Worm (Caenorhabditis elegans) whole organism, L2 larva: ENCODE data around the gene mif-1.
A peak's percentile ranks its signal among the peaks of the same experiment; 100 is the strongest.

Source experiments
- C34F6.9 ChIP-seq: fragments of 150-350 bp; optimal IDR thresholded peaks from 2 replicates; lab custom pipeline; 2014; ENCODE audit warnings: missing biosample characterization, missing genetic modification characterization
- F13H6.1 ChIP-seq: sonication (generic microtip); optimal IDR thresholded peaks from 2 replicates; lab custom pipeline; 2016; ENCODE audit warnings: missing genetic modification characterization, missing compliant biosample characterization
- Y55F3AM.14 ChIP-seq: fragments of 200-800 bp; sonication (Bioruptor generic); optimal IDR thresholded peaks from 2 replicates; lab custom pipeline; 2018; ENCODE audit warnings: mild to moderate bottlenecking, missing genetic modification characterization, missing compliant biosample characterization
- alr-1 ChIP-seq: fragments of 150-350 bp; optimal IDR thresholded peaks from 2 replicates; lab custom pipeline; 2014; ENCODE audit warnings: missing biosample characterization, missing genetic modification characterization
- aly-2 ChIP-seq: fragments of 150-350 bp; optimal IDR thresholded peaks from 2 replicates; lab custom pipeline; 2014; ENCODE audit warnings: missing biosample characterization, missing genetic modification characterization
- ama-1 ChIP-seq: fragments of 150-350 bp; optimal IDR thresholded peaks from 2 replicates; lab custom pipeline; 2018; ENCODE audit warnings: inconsistent platforms
- blmp-1 ChIP-seq: sonication (generic microtip); optimal IDR thresholded peaks from 2 replicates; lab custom pipeline; 2017; ENCODE audit warnings: missing genetic modification characterization, mild to moderate bottlenecking, missing compliant biosample characterization, antibody characterized with exemption, moderate library complexity; ENCODE audit not compliant: insufficient read depth
- ceh-16 ChIP-seq: fragments of 150-350 bp; optimal IDR thresholded peaks from 2 replicates; lab custom pipeline; 2014; ENCODE audit warnings: missing biosample characterization, missing genetic modification characterization
- ceh-82 ChIP-seq: fragments of 150-350 bp; optimal IDR thresholded peaks from 2 replicates; lab custom pipeline; 2014; ENCODE audit warnings: missing biosample characterization, missing genetic modification characterization
- crh-2 ChIP-seq: sonication (generic microtip); optimal IDR thresholded peaks from 2 replicates; lab custom pipeline; 2017; ENCODE audit warnings: missing biosample characterization, missing genetic modification characterization
- dmd-4 ChIP-seq: sonication (generic microtip); optimal IDR thresholded peaks from 2 replicates; lab custom pipeline; 2017; ENCODE audit warnings: missing biosample characterization, missing genetic modification characterization
- egl-27 ChIP-seq: sonication (generic microtip); optimal IDR thresholded peaks from 3 replicates; lab custom pipeline; 2017; ENCODE audit warnings: missing biosample characterization, missing genetic modification reagents, missing genetic modification characterization
- elt-1 ChIP-seq: fragments of 150-350 bp; optimal IDR thresholded peaks from 2 replicates; lab custom pipeline; 2014; ENCODE audit warnings: missing biosample characterization, missing genetic modification characterization
- elt-3 ChIP-seq: sonication (generic microtip); optimal IDR thresholded peaks from 2 replicates; lab custom pipeline; 2017; ENCODE audit warnings: missing biosample characterization, missing genetic modification characterization
- fos-1 ChIP-seq: fragments of 150-350 bp; optimal IDR thresholded peaks from 2 replicates; lab custom pipeline; 2014; ENCODE audit warnings: missing biosample characterization, missing genetic modification characterization
- lin-11 ChIP-seq: fragments of 150-350 bp; sonication (generic microtip); optimal IDR thresholded peaks from 2 replicates; lab custom pipeline; 2014; ENCODE audit warnings: missing biosample characterization, missing genetic modification characterization, inconsistent platforms, mixed read lengths
- lin-13 ChIP-seq: fragments of 150-350 bp; optimal IDR thresholded peaks from 2 replicates; lab custom pipeline; 2014; ENCODE audit warnings: missing biosample characterization, missing genetic modification reagents, missing genetic modification characterization
- lsy-2 ChIP-seq, 2 experiments: fragments of 150-350 bp in 1 of 2; sonication (generic microtip) in 1 of 2; optimal IDR thresholded peaks; 2 replicates each; lab custom pipeline; 2014 to 2017; ENCODE audit warnings: missing biosample characterization in 2 of 2, missing genetic modification characterization in 2 of 2
- mab-5 ChIP-seq: fragments of 150-350 bp; optimal IDR thresholded peaks from 2 replicates; lab custom pipeline; 2014; ENCODE audit warnings: missing biosample characterization, missing genetic modification characterization
- mdl-1 ChIP-seq, 2 experiments: fragments of 150-350 bp in 1 of 2; sonication (generic microtip) in 1 of 2; optimal IDR thresholded peaks; 2 replicates each; lab custom pipeline; 2017; ENCODE audit warnings: missing biosample characterization in 2 of 2, missing genetic modification characterization in 2 of 2
- nhr-10 ChIP-seq: sonication (generic microtip); optimal IDR thresholded peaks from 2 replicates; lab custom pipeline; 2017; ENCODE audit warnings: missing biosample characterization, missing genetic modification characterization
- nhr-12 ChIP-seq: fragments of 150-350 bp; optimal IDR thresholded peaks from 2 replicates; lab custom pipeline; 2014; ENCODE audit warnings: missing biosample characterization, missing genetic modification characterization
- nhr-129 ChIP-seq: fragments of 150-350 bp; optimal IDR thresholded peaks from 2 replicates; lab custom pipeline; 2014; ENCODE audit warnings: missing biosample characterization, missing genetic modification characterization
- nhr-237 ChIP-seq: fragments of 150-350 bp; optimal IDR thresholded peaks from 2 replicates; lab custom pipeline; 2014; ENCODE audit warnings: missing biosample characterization, missing genetic modification characterization
- nhr-25 ChIP-seq: fragments of 150-350 bp; sonication (generic microtip); optimal IDR thresholded peaks from 3 replicates; lab custom pipeline; 2014; ENCODE audit warnings: missing biosample characterization, missing genetic modification characterization
- nhr-6 ChIP-seq: fragments of 150-350 bp; optimal IDR thresholded peaks from 2 replicates; lab custom pipeline; 2014; ENCODE audit warnings: missing biosample characterization, missing genetic modification characterization
- nhr-77 ChIP-seq: fragments of 150-350 bp; optimal IDR thresholded peaks from 2 replicates; lab custom pipeline; 2014; ENCODE audit warnings: missing biosample characterization, missing genetic modification characterization
- sem-4 ChIP-seq: fragments of 150-350 bp; optimal IDR thresholded peaks from 2 replicates; lab custom pipeline; 2014; ENCODE audit warnings: missing biosample characterization, missing genetic modification reagents, missing genetic modification characterization
- skn-1 ChIP-seq: sonication (generic microtip); optimal IDR thresholded peaks from 2 replicates; lab custom pipeline; 2017; ENCODE audit warnings: missing biosample characterization, missing genetic modification characterization
- sma-3 ChIP-seq: sonication (generic microtip); optimal IDR thresholded peaks from 2 replicates; lab custom pipeline; 2016; ENCODE audit warnings: missing genetic modification reagents, missing genetic modification characterization, missing compliant biosample characterization
- sma-9 ChIP-seq, 2 experiments: fragments of 150-350 bp in 1 of 2; sonication (generic microtip) in 1 of 2; optimal IDR thresholded peaks; 2 replicates each; lab custom pipeline; 2014 to 2016; ENCODE audit warnings: missing genetic modification characterization in 2 of 2, mild to moderate bottlenecking in 1 of 2, missing biosample characterization in 1 of 2, missing compliant biosample characterization in 1 of 2, missing genetic modification reagents in 1 of 2, moderate library complexity in 1 of 2
- snpc-4 ChIP-seq: fragments of 150-350 bp; optimal IDR thresholded peaks from 2 replicates; lab custom pipeline; 2014; ENCODE audit warnings: missing biosample characterization, missing genetic modification characterization
- unc-39 ChIP-seq: fragments of 150-350 bp; optimal IDR thresholded peaks from 2 replicates; lab custom pipeline; 2014; ENCODE audit warnings: missing biosample characterization, missing genetic modification characterization
- unc-55 ChIP-seq: fragments of 150-350 bp; sonication (generic microtip); optimal IDR thresholded peaks from 3 replicates; lab custom pipeline; 2014; ENCODE audit warnings: missing biosample characterization, missing genetic modification reagents, missing genetic modification characterization
- unc-62 ChIP-seq: fragments of 150-350 bp; optimal IDR thresholded peaks from 2 replicates; lab custom pipeline; 2014; ENCODE audit warnings: missing biosample characterization, missing genetic modification reagents, missing genetic modification characterization
- zag-1 ChIP-seq: fragments of 150-350 bp; optimal IDR thresholded peaks from 2 replicates; lab custom pipeline; 2014; ENCODE audit warnings: missing biosample characterization, missing genetic modification characterization
- ztf-11 ChIP-seq: sonication (generic microtip); optimal IDR thresholded peaks from 2 replicates; lab custom pipeline; 2017; ENCODE audit warnings: missing biosample characterization, missing genetic modification characterization

The mif-1 gene

ce11 chrIII:11830522-11831489 lies 17.1 kb upstream of the mif-1 start:
- TF ChIP-seq lsy-2 (tag; optimal IDR thresholded peaks at IDR 0.05; lab: Kevin White, UChicago) = peak in 1 of 2 experiments; percentile 3
- no peak for TF ChIP-seq fos-1 (tag; lab: Kevin White, UChicago)

- TF ChIP-seq sma-3 (no peak), zag-1 (tag; lab: Kevin White, UChicago) (no peak), sma-9 (GFP tag; optimal IDR thresholded peaks at IDR 0.05; lab: Kevin White, UChicago) (no peak), sma-9 (tag; optimal IDR thresholded peaks at IDR 0.05; lab: Kevin White, UChicago) (no peak), nhr-77 (tag; lab: Kevin White, UChicago) (no peak), nhr-129 (tag; lab: Kevin White, UChicago) (no peak), unc-39 (no peak), lin-11 (tag; lab: Kevin White, UChicago) (no peak), elt-3 (tag; lab: Kevin White, UChicago) (no peak), ceh-82 (no peak), nhr-10 (tag; lab: Kevin White, UChicago) (no peak), elt-1 (no peak), nhr-25 (tag; lab: Kevin White, UChicago) (no peak), fos-1 (tag; lab: Kevin White, UChicago) (no peak), aly-2 (tag; lab: Kevin White, UChicago) (no peak), ceh-16 (tag; lab: Kevin White, UChicago) (no peak), snpc-4 (tag; lab: Kevin White, UChicago) (no peak), alr-1 (no peak), lin-13 (no peak), Y55F3AM.14 (GFP tag; lab: Kevin White, UChicago) (no peak), nhr-12 (tag; lab: Kevin White, UChicago) (no peak)
- TF ChIP-seq, all 48 proteins: peak for 0
Observed at ce11 chrIII:11833449-11833848, 14.5 kb upstream of the mif-1 start.

- TF ChIP-seq sem-4 (tag; lab: Kevin White, UChicago) (peak; percentile 44), ama-1 (no peak), nhr-129 (tag; lab: Kevin White, UChicago) (peak; percentile 19), sma-9 (GFP tag; optimal IDR thresholded peaks at IDR 0.05; lab: Kevin White, UChicago) (peak; percentile 12), sma-9 (tag; optimal IDR thresholded peaks at IDR 0.05; lab: Kevin White, UChicago) (no peak), F13H6.1 (tag; lab: Kevin White, UChicago) (peak; percentile 52), C34F6.9 (tag; lab: Kevin White, UChicago) (peak; percentile 9)
Observed at ce11 chrIII:11834168-11834567, 13.8 kb upstream of the mif-1 start.

- TF ChIP-seq nhr-129 (tag; lab: Kevin White, UChicago) (peak; percentile 28), skn-1 (tag; lab: Kevin White, UChicago) (peak; percentile 66), sma-9 (GFP tag; optimal IDR thresholded peaks at IDR 0.05; lab: Kevin White, UChicago) (peak; percentile 10), sma-9 (tag; optimal IDR thresholded peaks at IDR 0.05; lab: Kevin White, UChicago) (no peak), nhr-25 (tag; lab: Kevin White, UChicago) (peak; percentile 11), dmd-4 (tag; lab: Kevin White, UChicago) (no peak), unc-55 (GFP tag; lab: Kevin White, UChicago) (peak; percentile 8), crh-2 (tag; lab: Kevin White, UChicago) (peak; percentile 32), egl-27 (tag; lab: Kevin White, UChicago) (no peak), lsy-2 (tag; optimal IDR thresholded peaks at IDR 0.05; lab: Kevin White, UChicago) (peak in 1 of 2 experiments; percentile 38), nhr-6 (tag; lab: Kevin White, UChicago) (no peak), fos-1 (tag; lab: Kevin White, UChicago) (peak; percentile 48), blmp-1 (peak; percentile 18)
Observed at ce11 chrIII:11834783-11835182, 13.2 kb upstream of the mif-1 start.

ce11 chrIII:11836054-11836453 lies 11.9 kb upstream of the mif-1 start:
- TF ChIP-seq lsy-2 (tag; optimal IDR thresholded peaks at IDR 0.05; lab: Kevin White, UChicago) (peak in 1 of 2 experiments; percentile 27), lin-11 (tag; lab: Kevin White, UChicago) (peak; percentile 12), mdl-1 (tag; optimal IDR thresholded peaks at IDR 0.05; lab: Kevin White, UChicago) (no peak), Y55F3AM.14 (GFP tag; lab: Kevin White, UChicago) (peak; percentile 13), unc-62 (GFP tag; lab: Kevin White, UChicago) (no peak), mab-5 (tag; lab: Kevin White, UChicago) (no peak), crh-2 (tag; lab: Kevin White, UChicago) (peak; percentile 9), nhr-237 (tag; lab: Kevin White, UChicago) (no peak), lin-13 (no peak), nhr-129 (tag; lab: Kevin White, UChicago) (peak; percentile 30), ztf-11 (tag; lab: Kevin White, UChicago) (no peak), dmd-4 (tag; lab: Kevin White, UChicago) (no peak), C34F6.9 (tag; lab: Kevin White, UChicago) (peak; percentile 36), elt-1 (no peak), sma-3 (no peak)
